Worm (Caenorhabditis elegans) whole organism, L1 larva: ENCODE measurements around the gene B0361.11.

Experiments
- C34B4.2 ChIP-seq: sonication (generic microtip); optimal IDR thresholded peaks from 2 replicates; lab custom pipeline; 2017; ENCODE audit warnings: mild to moderate bottlenecking, missing genetic modification characterization, missing compliant biosample characterization
- Y116A8C.19 ChIP-seq: sonication (generic microtip); optimal IDR thresholded peaks from 2 replicates; lab custom pipeline; 2016; ENCODE audit warnings: missing compliant biosample characterization, missing genetic modification characterization, borderline replicate concordance
- alr-1 ChIP-seq: fragments of 200-800 bp; sonication (Bioruptor generic); optimal IDR thresholded peaks from 2 replicates; lab custom pipeline; 2018; ENCODE audit warnings: borderline replicate concordance, mild to moderate bottlenecking, missing genetic modification characterization, missing compliant biosample characterization
- blmp-1 ChIP-seq: fragments of 150-350 bp; optimal IDR thresholded peaks from 2 replicates; lab custom pipeline; 2014; ENCODE audit warnings: missing biosample characterization, missing genetic modification characterization
- ceh-8 ChIP-seq: fragments of 200-800 bp; sonication (Bioruptor generic); optimal IDR thresholded peaks from 2 replicates; lab custom pipeline; 2018; ENCODE audit warnings: mild to moderate bottlenecking, missing genetic modification characterization, moderate library complexity, missing compliant biosample characterization
- ceh-82 ChIP-seq, 3 experiments: fragments of 150-350 bp in 1 of 3; sonication (generic microtip) in 2 of 3; optimal IDR thresholded peaks; 2 replicates each; lab custom pipeline; 2014 to 2017; ENCODE audit warnings: missing biosample characterization in 3 of 3, missing genetic modification characterization in 3 of 3
- ceh-88 ChIP-seq: fragments of 200-800 bp; sonication (Bioruptor generic); IDR thresholded peaks from 2 replicates; pipeline ENCODE4 v1.3.6; 2022; ENCODE audit warnings: missing genetic modification characterization, missing compliant biosample characterization
- dpl-1 ChIP-seq, 3 experiments: fragments of 150-350 bp in 2 of 3; sonication (generic microtip) in 1 of 3; optimal IDR thresholded peaks; 2 replicates each; lab custom pipeline; 2014 to 2017; ENCODE audit warnings: missing biosample characterization in 3 of 3, missing genetic modification characterization in 3 of 3, missing genetic modification reagents in 3 of 3
- efl-1 ChIP-seq, 4 experiments: fragments of 150-350 bp; optimal IDR thresholded peaks in 3 of 4; peaks in 1 of 4; 1 replicate in 1 of 4; 2 replicates in 3 of 4; lab custom pipeline; 2014; ENCODE audit warnings: missing biosample characterization in 2 of 4, missing genetic modification characterization in 2 of 4, missing genetic modification reagents in 2 of 4
- egl-13 ChIP-seq: sonication (generic microtip); optimal IDR thresholded peaks from 2 replicates; lab custom pipeline; 2016; ENCODE audit warnings: missing genotype, missing genetic modification reagents, missing genetic modification characterization, missing compliant biosample characterization
- elt-2 ChIP-seq: sonication (generic microtip); optimal IDR thresholded peaks from 2 replicates; lab custom pipeline; 2016; ENCODE audit warnings: missing genetic modification characterization, mild to moderate bottlenecking, inconsistent platforms, missing compliant biosample characterization, missing genetic modification reagents
- fkh-10 ChIP-seq: sonication (generic microtip); optimal IDR thresholded peaks from 2 replicates; lab custom pipeline; 2017; ENCODE audit warnings: missing biosample characterization, missing genetic modification reagents, missing genetic modification characterization
- fos-1 ChIP-seq: fragments of 150-350 bp; optimal IDR thresholded peaks from 2 replicates; lab custom pipeline; 2014; ENCODE audit warnings: missing biosample characterization, missing genetic modification characterization
- grh-1 ChIP-seq: fragments of 200-800 bp; sonication (Bioruptor generic); IDR thresholded peaks from 2 replicates; pipeline ENCODE4 v1.3.6; 2022; ENCODE audit warnings: missing genetic modification reagents, missing genetic modification characterization, missing compliant biosample characterization
- hpl-2 ChIP-seq: fragments of 150-350 bp; optimal IDR thresholded peaks from 2 replicates; lab custom pipeline; 2014; ENCODE audit warnings: missing biosample characterization, missing genetic modification reagents, missing genetic modification characterization
- jun-1 ChIP-seq: fragments of 150-350 bp; optimal IDR thresholded peaks from 2 replicates; lab custom pipeline; 2014; ENCODE audit warnings: missing biosample characterization, missing genetic modification reagents, missing genetic modification characterization
- lin-13 ChIP-seq: fragments of 150-350 bp; optimal IDR thresholded peaks from 2 replicates; lab custom pipeline; 2014; ENCODE audit warnings: missing biosample characterization, missing genetic modification reagents, missing genetic modification characterization
- lin-14 ChIP-seq: fragments of 200-800 bp; sonication (Bioruptor generic); optimal IDR thresholded peaks from 2 replicates; lab custom pipeline; 2018; ENCODE audit warnings: mild to moderate bottlenecking, missing genetic modification characterization, moderate library complexity, missing compliant biosample characterization
- lin-35 ChIP-seq, 2 experiments: fragments of 150-350 bp; optimal IDR thresholded peaks; 2 replicates each; lab custom pipeline; 2014; ENCODE audit warnings: missing biosample characterization in 2 of 2, missing genetic modification characterization in 2 of 2, missing genetic modification reagents in 2 of 2
- lin-39 ChIP-seq: fragments of 150-350 bp; optimal IDR thresholded peaks from 2 replicates; lab custom pipeline; 2014; ENCODE audit warnings: missing biosample characterization, missing genetic modification reagents, missing genetic modification characterization
- lsy-2 ChIP-seq, 2 experiments: fragments of 150-350 bp; optimal IDR thresholded peaks; 2 replicates each; lab custom pipeline; 2014; ENCODE audit warnings: missing biosample characterization in 2 of 2, missing genetic modification characterization in 2 of 2
- mab-9 ChIP-seq: fragments of 200-800 bp; sonication (Bioruptor generic); IDR thresholded peaks from 2 replicates; pipeline ENCODE4 v1.3.6; 2022; ENCODE audit warnings: missing genetic modification reagents, missing genetic modification characterization, missing compliant biosample characterization
- mdl-1 ChIP-seq, 2 experiments: fragments of 150-350 bp; optimal IDR thresholded peaks; 2 replicates each; lab custom pipeline; 2014 to 2017; ENCODE audit warnings: missing biosample characterization in 2 of 2, missing genetic modification characterization in 2 of 2, inconsistent platforms in 1 of 2
- mef-2 ChIP-seq: fragments of 150-350 bp; optimal IDR thresholded peaks from 2 replicates; lab custom pipeline; 2014; ENCODE audit warnings: missing biosample characterization, missing genetic modification characterization
- mep-1 ChIP-seq: fragments of 150-350 bp; optimal IDR thresholded peaks from 2 replicates; lab custom pipeline; 2014; ENCODE audit warnings: missing biosample characterization, missing genetic modification characterization
- nhr-12 ChIP-seq: sonication (generic microtip); optimal IDR thresholded peaks from 2 replicates; lab custom pipeline; 2017; ENCODE audit warnings: missing biosample characterization, missing genetic modification characterization
- nhr-19 ChIP-seq: fragments of 200-800 bp; sonication (Bioruptor generic); conservative IDR thresholded peaks from 2 replicates; pipeline ENCODE4 v1.3.6; 2022; ENCODE audit warnings: missing genetic modification characterization, missing compliant biosample characterization
- nhr-20 ChIP-seq: sonication (generic microtip); optimal IDR thresholded peaks from 2 replicates; lab custom pipeline; 2016; ENCODE audit warnings: mild to moderate bottlenecking, missing genetic modification characterization, missing compliant biosample characterization
- nhr-28 ChIP-seq: fragments of 150-350 bp; optimal IDR thresholded peaks from 2 replicates; lab custom pipeline; 2014; ENCODE audit warnings: missing biosample characterization, missing genetic modification characterization
- nhr-71 ChIP-seq: sonication (generic microtip); optimal IDR thresholded peaks from 2 replicates; lab custom pipeline; 2016; ENCODE audit warnings: mild to moderate bottlenecking, missing genetic modification characterization, moderate library complexity, missing compliant biosample characterization
- nhr-85 ChIP-seq: sonication (generic microtip); peaks from one replicate; lab custom pipeline; 2016; ENCODE audit warnings: missing genetic modification characterization, inconsistent platforms, missing compliant biosample characterization
- nhr-90 ChIP-seq: sonication (generic microtip); optimal IDR thresholded peaks from 2 replicates; lab custom pipeline; 2016; ENCODE audit warnings: mild to moderate bottlenecking, missing genetic modification characterization, missing compliant biosample characterization; ENCODE audit not compliant: poor library complexity
- pax-3 ChIP-seq: fragments of 200-800 bp; sonication (Bioruptor generic); optimal IDR thresholded peaks from 2 replicates; lab custom pipeline; 2018; ENCODE audit warnings: mild to moderate bottlenecking, missing genetic modification characterization, moderate library complexity, missing compliant biosample characterization
- skn-1 ChIP-seq: fragments of 150-350 bp; optimal IDR thresholded peaks from 2 replicates; lab custom pipeline; 2014; ENCODE audit warnings: missing biosample characterization, missing genetic modification characterization
- snpc-4 ChIP-seq: fragments of 150-350 bp; optimal IDR thresholded peaks from 2 replicates; lab custom pipeline; 2014; ENCODE audit warnings: missing biosample characterization, missing genetic modification characterization
- sptf-1 ChIP-seq: fragments of 150-350 bp; optimal IDR thresholded peaks from 2 replicates; lab custom pipeline; 2014; ENCODE audit warnings: missing biosample characterization, missing genetic modification characterization
- swsn-7 ChIP-seq: sonication (generic microtip); optimal IDR thresholded peaks from 2 replicates; lab custom pipeline; 2016; ENCODE audit warnings: missing genetic modification characterization, missing compliant biosample characterization
- unc-130 ChIP-seq: fragments of 150-350 bp; optimal IDR thresholded peaks from 2 replicates; lab custom pipeline; 2017; ENCODE audit warnings: missing biosample characterization, missing genetic modification characterization, inconsistent platforms
- unc-62 ChIP-seq: fragments of 150-350 bp; optimal IDR thresholded peaks from 2 replicates; lab custom pipeline; 2014; ENCODE audit warnings: missing biosample characterization, missing genetic modification reagents, missing genetic modification characterization
- unc-86 ChIP-seq: sonication (generic microtip); optimal IDR thresholded peaks from 2 replicates; lab custom pipeline; 2016; ENCODE audit warnings: missing genetic modification characterization, missing compliant biosample characterization
- zag-1 ChIP-seq: fragments of 150-350 bp; optimal IDR thresholded peaks from 2 replicates; lab custom pipeline; 2014; ENCODE audit warnings: missing biosample characterization, missing genetic modification characterization
- zip-4 ChIP-seq: fragments of 200-800 bp; sonication (Bioruptor generic); optimal IDR thresholded peaks from 2 replicates; lab custom pipeline; 2018; ENCODE audit warnings: mild to moderate bottlenecking, missing genetic modification characterization, moderate library complexity, missing compliant biosample characterization

The B0361.11 gene

DNA sequence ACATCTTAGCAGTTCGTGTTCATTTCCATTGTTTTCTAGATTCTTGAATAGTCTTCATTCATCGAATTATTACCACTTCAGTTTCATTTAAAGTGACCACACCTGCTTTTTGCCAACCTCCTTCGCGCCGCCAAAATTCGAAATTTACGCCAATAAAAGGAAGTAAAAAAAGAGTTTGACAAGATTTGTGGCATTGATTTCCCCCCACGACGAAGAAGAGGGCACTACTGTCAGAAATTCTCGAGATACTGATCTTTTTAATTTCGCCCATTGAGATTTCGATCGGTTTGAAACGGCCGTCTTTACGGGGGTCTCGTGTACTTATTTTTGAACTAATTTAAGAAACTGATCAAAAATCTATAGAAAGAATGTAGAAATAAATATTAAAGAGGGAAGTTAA lies 24.3 kb downstream of the B0361.11 start:
- TF ChIP-seq alr-1 (tag; lab: Kevin White, UChicago): no peak
- no peak for TF ChIP-seq nhr-12 (tag; lab: Kevin White, UChicago)
- no peak for TF ChIP-seq lin-39
- no peak for TF ChIP-seq snpc-4 (tag; lab: Kevin White, UChicago)
- no peak for TF ChIP-seq C34B4.2 (tag; lab: Kevin White, UChicago)
- no peak for TF ChIP-seq ceh-82 (tag; optimal IDR thresholded peaks at IDR 0.05; lab: Kevin White, UChicago)
- no peak for TF ChIP-seq hpl-2 (GFP tag; lab: Kevin White, UChicago)
- TF ChIP-seq unc-62 (GFP tag; lab: Kevin White, UChicago): no peak
- no peak for TF ChIP-seq dpl-1 (GFP tag; optimal IDR thresholded peaks at IDR 0.05; lab: Kevin White, UChicago)
- TF ChIP-seq nhr-85 (tag; lab: Kevin White, UChicago): peak; percentile 86
- TF ChIP-seq blmp-1 (tag; lab: Kevin White, UChicago): peak; percentile 55
- TF ChIP-seq efl-1 (optimal IDR thresholded peaks at IDR 0.05; lab: Kevin White, UChicago): no peak
- TF ChIP-seq efl-1 (GFP tag; optimal IDR thresholded peaks at IDR 0.05 in 1 of 2; lab: Kevin White, UChicago): no peak
- no peak for TF ChIP-seq Y116A8C.19 (tag; lab: Kevin White, UChicago)
- no peak for TF ChIP-seq skn-1 (tag; lab: Kevin White, UChicago)
- TF ChIP-seq nhr-19 (GFP tag; lab: Robert Waterston, UW): no peak
- no peak for TF ChIP-seq unc-130 (tag; lab: Kevin White, UChicago)
- no peak for TF ChIP-seq pax-3 (tag; lab: Kevin White, UChicago)
- no peak for TF ChIP-seq elt-2 (tag; lab: Kevin White, UChicago)
- no peak for TF ChIP-seq nhr-90 (tag; lab: Kevin White, UChicago)
- TF ChIP-seq nhr-71: no peak
- TF ChIP-seq zip-4 (GFP tag; lab: Kevin White, UChicago): no peak
- TF ChIP-seq jun-1 (tag; lab: Kevin White, UChicago): no peak
- TF ChIP-seq lsy-2 (tag; optimal IDR thresholded peaks at IDR 0.05; lab: Kevin White, UChicago): no peak
- no peak for TF ChIP-seq sptf-1 (tag; lab: Kevin White, UChicago)
- peak; percentile 22 for TF ChIP-seq mep-1 (tag; lab: Kevin White, UChicago)
- TF ChIP-seq lin-35 (GFP tag; optimal IDR thresholded peaks at IDR 0.05; lab: Kevin White, UChicago): no peak
- TF ChIP-seq unc-86 (tag; lab: Kevin White, UChicago): no peak
- TF ChIP-seq fkh-10 (GFP tag; lab: Kevin White, UChicago): no peak
- TF ChIP-seq lin-14 (GFP tag; lab: Kevin White, UChicago): peak; percentile 55
- no peak for TF ChIP-seq zag-1 (tag; lab: Kevin White, UChicago)
- TF ChIP-seq lin-13 (GFP tag; lab: Kevin White, UChicago): no peak
- TF ChIP-seq fos-1 (tag; lab: Kevin White, UChicago): no peak
- no peak for TF ChIP-seq mef-2 (tag; lab: Kevin White, UChicago)
- no peak for TF ChIP-seq ceh-8
- TF ChIP-seq grh-1 (GFP tag; lab: Robert Waterston, UW): no peak
- TF ChIP-seq egl-13 (tag; lab: Kevin White, UChicago): no peak
- TF ChIP-seq mab-9: no peak
- no peak for TF ChIP-seq mdl-1 (tag; optimal IDR thresholded peaks at IDR 0.05; lab: Kevin White, UChicago)
- TF ChIP-seq nhr-20 (tag; lab: Kevin White, UChicago): peak; percentile 11
- TF ChIP-seq ceh-88 (GFP tag; lab: Robert Waterston, UW): no peak
- TF ChIP-seq nhr-28: no peak
- TF ChIP-seq swsn-7 (tag; lab: Kevin White, UChicago): no peak
- TF ChIP-seq, all 84 proteins: peak for 5
